Worm (Caenorhabditis elegans) whole organism, L4 larva: ENCODE results near the gene srbc-71.
A peak's percentile ranks its signal among the peaks of the same experiment; 100 is the strongest.

Experiments used
- D1046.2 ChIP-seq: fragments of 200-800 bp; sonication (Bioruptor generic); IDR thresholded peaks from 2 replicates; pipeline ENCODE4 v1.3.6; 2022; ENCODE audit warnings: missing genetic modification characterization, missing compliant biosample characterization
- F37D6.2 ChIP-seq: sonication (generic microtip); optimal IDR thresholded peaks from 2 replicates; lab custom pipeline; 2016; ENCODE audit warnings: mild to moderate bottlenecking, missing genetic modification characterization, missing compliant biosample characterization
- F44E2.7 ChIP-seq: fragments of 200-800 bp; sonication (Bioruptor generic); IDR thresholded peaks from 2 replicates; pipeline ENCODE4 v2.1.2; 2022; ENCODE audit warnings: missing genetic modification characterization, missing compliant biosample characterization
- R02D3.7 ChIP-seq: fragments of 150-350 bp; sonication (generic microtip); optimal IDR thresholded peaks from 3 replicates; lab custom pipeline; 2014; ENCODE audit warnings: missing biosample characterization, missing genetic modification characterization
- Y105C5A.15 ChIP-seq: fragments of 200-800 bp; sonication (Bioruptor generic); IDR thresholded peaks from 2 replicates; pipeline ENCODE4 v1.3.6; 2022; ENCODE audit warnings: missing genetic modification characterization, missing compliant biosample characterization
- Y48G9A.11 ChIP-seq: fragments of 200-800 bp; sonication (Bioruptor generic); IDR thresholded peaks from 2 replicates; pipeline ENCODE4 v1.3.6; 2022; ENCODE audit warnings: missing genetic modification reagents, missing genetic modification characterization, missing compliant biosample characterization
- ZK546.5 ChIP-seq, 2 experiments: sonication (generic microtip); optimal IDR thresholded peaks; 2 replicates each; lab custom pipeline; 2017; ENCODE audit warnings: missing biosample characterization in 2 of 2, missing genetic modification characterization in 2 of 2
- aha-1 ChIP-seq: fragments of 150-350 bp; peaks from one replicate; lab custom pipeline; 2014; ENCODE audit warnings: missing biosample characterization, missing genetic modification characterization
- attf-4 ChIP-seq: sonication (generic microtip); optimal IDR thresholded peaks from 3 replicates; lab custom pipeline; 2017; ENCODE audit warnings: missing biosample characterization, missing genetic modification characterization
- ceh-44 ChIP-seq: fragments of 200-800 bp; sonication (Bioruptor generic); IDR thresholded peaks from 2 replicates; pipeline ENCODE4 v1.3.6; 2022; ENCODE audit warnings: missing genetic modification reagents, missing genetic modification characterization, missing compliant biosample characterization
- ceh-62 ChIP-seq: sonication (generic microtip); optimal IDR thresholded peaks from 2 replicates; lab custom pipeline; 2017; ENCODE audit warnings: missing biosample characterization, missing genetic modification characterization
- daf-8 ChIP-seq: fragments of 200-800 bp; sonication (Bioruptor generic); IDR thresholded peaks from 2 replicates; pipeline ENCODE4 v1.3.6; 2022; ENCODE audit warnings: missing genetic modification characterization, missing compliant biosample characterization
- dmd-6 ChIP-seq: fragments of 200-800 bp; sonication (Bioruptor generic); IDR thresholded peaks from 2 replicates; pipeline ENCODE4 v1.3.6; 2022; ENCODE audit warnings: missing genetic modification reagents, missing genetic modification characterization, missing compliant biosample characterization
- dmd-8 ChIP-seq: fragments of 200-800 bp; sonication (Bioruptor generic); IDR thresholded peaks from 2 replicates; pipeline ENCODE4 v1.3.6; 2022; ENCODE audit warnings: missing genetic modification characterization, missing compliant biosample characterization
- dmd-9 ChIP-seq: fragments of 200-800 bp; sonication (Bioruptor generic); IDR thresholded peaks from 2 replicates; pipeline ENCODE4 v1.3.6; 2022; ENCODE audit warnings: missing genetic modification reagents, missing genetic modification characterization, missing compliant biosample characterization
- dpl-1 ChIP-seq: fragments of 150-350 bp; optimal IDR thresholded peaks from 2 replicates; lab custom pipeline; 2014; ENCODE audit warnings: missing biosample characterization, missing genetic modification reagents, missing genetic modification characterization
- dve-1 ChIP-seq: sonication (generic microtip); optimal IDR thresholded peaks from 2 replicates; lab custom pipeline; 2017; ENCODE audit warnings: antibody characterized with exemption, mild to moderate bottlenecking, missing genetic modification characterization, missing compliant biosample characterization; ENCODE audit not compliant: insufficient read depth
- egl-43 ChIP-seq: fragments of 200-800 bp; sonication (Bioruptor generic); IDR thresholded peaks from 2 replicates; pipeline ENCODE4 v1.3.6; 2022; ENCODE audit warnings: missing genetic modification reagents, missing genetic modification characterization, missing compliant biosample characterization
- fkh-10 ChIP-seq: fragments of 150-350 bp; optimal IDR thresholded peaks from 2 replicates; lab custom pipeline; 2014; ENCODE audit warnings: missing biosample characterization, missing genetic modification reagents, missing genetic modification characterization
- fos-1 ChIP-seq: fragments of 150-350 bp; optimal IDR thresholded peaks from 2 replicates; lab custom pipeline; 2014; ENCODE audit warnings: missing biosample characterization, missing genetic modification characterization
- hif-1 ChIP-seq, 2 experiments: sonication (generic microtip); optimal IDR thresholded peaks; 2 replicates each; lab custom pipeline; 2016 to 2017; ENCODE audit warnings: missing compliant biosample characterization in 2 of 2, missing genetic modification characterization in 2 of 2, missing genetic modification reagents in 2 of 2, missing genotype in 2 of 2, mild to moderate bottlenecking in 1 of 2
- lim-7 ChIP-seq: fragments of 200-800 bp; sonication (Bioruptor generic); IDR thresholded peaks from 2 replicates; pipeline ENCODE4 v1.3.6; 2022; ENCODE audit warnings: missing genetic modification characterization, missing compliant biosample characterization
- lin-1 ChIP-seq: fragments of 200-800 bp; sonication (Bioruptor generic); IDR thresholded peaks from 2 replicates; pipeline ENCODE4 v1.3.6; 2022; ENCODE audit warnings: missing genetic modification reagents, missing genetic modification characterization, missing compliant biosample characterization
- lin-13 ChIP-seq: fragments of 150-350 bp; optimal IDR thresholded peaks from 2 replicates; lab custom pipeline; 2014; ENCODE audit warnings: missing biosample characterization, missing genetic modification reagents, missing genetic modification characterization
- lin-15B ChIP-seq: fragments of 150-350 bp; sonication (generic microtip); optimal IDR thresholded peaks from 3 replicates; lab custom pipeline; 2014; ENCODE audit warnings: missing biosample characterization, missing genetic modification characterization
- lin-38 ChIP-seq: fragments of 200-800 bp; sonication (Bioruptor generic); IDR thresholded peaks from 2 replicates; pipeline ENCODE4 v1.3.6; 2022; ENCODE audit warnings: missing genetic modification reagents, missing genetic modification characterization, missing compliant biosample characterization
- lir-3 ChIP-seq: sonication (generic microtip); optimal IDR thresholded peaks from 2 replicates; lab custom pipeline; 2016; ENCODE audit warnings: mild to moderate bottlenecking, missing genetic modification characterization, missing compliant biosample characterization
- lsy-2 ChIP-seq, 2 experiments: fragments of 150-350 bp in 1 of 2; sonication (generic microtip) in 1 of 2; optimal IDR thresholded peaks; 2 replicates each; lab custom pipeline; 2014 to 2017; ENCODE audit warnings: missing biosample characterization in 2 of 2, missing genetic modification characterization in 2 of 2
- madf-9 ChIP-seq: fragments of 200-800 bp; sonication (Bioruptor generic); conservative IDR thresholded peaks from 2 replicates; pipeline ENCODE4 v1.3.6; 2022; ENCODE audit warnings: missing genetic modification reagents, missing genetic modification characterization, missing compliant biosample characterization
- mep-1 ChIP-seq: fragments of 150-350 bp; sonication (generic microtip); optimal IDR thresholded peaks from 3 replicates; lab custom pipeline; 2014; ENCODE audit warnings: missing biosample characterization, missing genetic modification characterization
- mxl-2 ChIP-seq: fragments of 200-800 bp; sonication (Bioruptor generic); conservative IDR thresholded peaks from 2 replicates; pipeline ENCODE4 v1.3.6; 2022; ENCODE audit warnings: missing genetic modification reagents, missing genetic modification characterization, missing compliant biosample characterization
- mxl-3 ChIP-seq: fragments of 200-800 bp; sonication (Bioruptor generic); optimal IDR thresholded peaks from 2 replicates; lab custom pipeline; 2018; ENCODE audit warnings: mild to moderate bottlenecking, missing genetic modification characterization, missing compliant biosample characterization
- nhr-102 ChIP-seq: sonication (generic microtip); optimal IDR thresholded peaks from 2 replicates; lab custom pipeline; 2016; ENCODE audit warnings: mild to moderate bottlenecking, missing genetic modification characterization, moderate library complexity, missing compliant biosample characterization
- nhr-11 ChIP-seq: fragments of 150-350 bp; optimal IDR thresholded peaks from 2 replicates; lab custom pipeline; 2014; ENCODE audit warnings: missing biosample characterization, missing genetic modification characterization
- nhr-111 ChIP-seq: fragments of 200-800 bp; sonication (Bioruptor generic); optimal IDR thresholded peaks from 2 replicates; lab custom pipeline; 2018; ENCODE audit warnings: mild to moderate bottlenecking, missing genetic modification characterization, missing compliant biosample characterization
- nhr-28 ChIP-seq: fragments of 150-350 bp; optimal IDR thresholded peaks from 2 replicates; lab custom pipeline; 2014; ENCODE audit warnings: missing biosample characterization, missing genetic modification characterization
- nhr-41 ChIP-seq: fragments of 200-800 bp; sonication (Bioruptor generic); IDR thresholded peaks from 2 replicates; pipeline ENCODE4 v1.3.6; 2022; ENCODE audit warnings: missing genetic modification reagents, missing genetic modification characterization, missing compliant biosample characterization
- nhr-48 ChIP-seq: sonication (generic microtip); optimal IDR thresholded peaks from 2 replicates; lab custom pipeline; 2016; ENCODE audit warnings: mild to moderate bottlenecking, missing genetic modification characterization, missing compliant biosample characterization
- nhr-76 ChIP-seq: fragments of 150-350 bp; optimal IDR thresholded peaks from 2 replicates; lab custom pipeline; 2014; ENCODE audit warnings: missing biosample characterization, missing genetic modification characterization
- nhr-77 ChIP-seq: fragments of 150-350 bp; optimal IDR thresholded peaks from 2 replicates; lab custom pipeline; 2014; ENCODE audit warnings: missing biosample characterization, missing genetic modification characterization
- pha-4 ChIP-seq, 2 experiments: fragments of 150-350 bp in 1 of 2; fragments of 200-800 bp in 1 of 2; sonication (Bioruptor generic) in 1 of 2; IDR thresholded peaks in 1 of 2; optimal IDR thresholded peaks in 1 of 2; 2 replicates each; pipeline versions ENCODE4 v1.3.6 to Lab custom; 2014 to 2022; ENCODE audit warnings: missing genetic modification characterization in 2 of 2, missing genetic modification reagents in 2 of 2, missing biosample characterization in 1 of 2, missing compliant biosample characterization in 1 of 2
- saeg-2 ChIP-seq: fragments of 200-800 bp; sonication (Bioruptor generic); IDR thresholded peaks from 2 replicates; pipeline ENCODE4 v1.3.6; 2022; ENCODE audit warnings: missing genetic modification reagents, missing genetic modification characterization, missing compliant biosample characterization
- sdz-12 ChIP-seq: fragments of 200-800 bp; sonication (Bioruptor generic); optimal IDR thresholded peaks from 2 replicates; lab custom pipeline; 2018; ENCODE audit warnings: mild to moderate bottlenecking, missing genetic modification characterization, missing compliant biosample characterization
- spr-1 ChIP-seq: sonication (generic microtip); optimal IDR thresholded peaks from 2 replicates; lab custom pipeline; 2016; ENCODE audit warnings: mild to moderate bottlenecking, missing genetic modification characterization, missing compliant biosample characterization
- spr-3 ChIP-seq: fragments of 200-800 bp; sonication (Bioruptor generic); optimal IDR thresholded peaks from 2 replicates; lab custom pipeline; 2018; ENCODE audit warnings: mild to moderate bottlenecking, missing genetic modification characterization, missing compliant biosample characterization
- tag-97 ChIP-seq: fragments of 200-800 bp; sonication (Bioruptor generic); IDR thresholded peaks from 2 replicates; pipeline ENCODE4 v1.3.6; 2022; ENCODE audit warnings: missing genetic modification characterization, missing compliant biosample characterization
- tra-1 ChIP-seq: fragments of 200-800 bp; sonication (Bioruptor generic); IDR thresholded peaks from 2 replicates; pipeline ENCODE4 v1.3.6; 2022; ENCODE audit warnings: missing genetic modification reagents, missing genetic modification characterization, missing compliant biosample characterization
- unc-130 ChIP-seq: sonication (generic microtip); optimal IDR thresholded peaks from 2 replicates; lab custom pipeline; 2016; ENCODE audit warnings: missing genetic modification reagents, missing genetic modification characterization, missing compliant biosample characterization
- zfp-2 ChIP-seq: sonication (generic microtip); optimal IDR thresholded peaks from 2 replicates; lab custom pipeline; 2016; ENCODE audit warnings: mild to moderate bottlenecking, missing genetic modification characterization, missing compliant biosample characterization
- zip-2 ChIP-seq: fragments of 150-350 bp; optimal IDR thresholded peaks from 2 replicates; lab custom pipeline; 2014; ENCODE audit warnings: missing biosample characterization, missing genetic modification characterization
- ztf-11 ChIP-seq: fragments of 150-350 bp; optimal IDR thresholded peaks from 2 replicates; lab custom pipeline; 2014; ENCODE audit warnings: missing biosample characterization, missing genetic modification characterization

The srbc-71 gene

ce11 chrIV:4216099-4216894 lies 9.5 kb downstream of the srbc-71 start (continued):
- TF ChIP-seq tag-97 (GFP tag; lab: Robert Waterston, UW) (no peak), Y105C5A.15 (GFP tag; lab: Robert Waterston, UW) (no peak), daf-8 (GFP tag; lab: Robert Waterston, UW) (no peak), ZK546.5 (tag; optimal IDR thresholded peaks at IDR 0.05; lab: Kevin White, UChicago) (no peak), pha-4 (GFP tag; IDR thresholded peaks at IDR 0.05; lab: Robert Waterston, UW) (no peak), pha-4 (tag; optimal IDR thresholded peaks at IDR 0.05; lab: Kevin White, UChicago) (no peak), fos-1 (tag; lab: Kevin White, UChicago) (no peak), dmd-6 (GFP tag; lab: Robert Waterston, UW) (peak; percentile 20), spr-1 (tag; lab: Kevin White, UChicago) (no peak), mxl-3 (GFP tag; lab: Kevin White, UChicago) (peak; percentile 22), lsy-2 (tag; optimal IDR thresholded peaks at IDR 0.05; lab: Kevin White, UChicago) (no peak), D1046.2 (GFP tag; lab: Robert Waterston, UW) (no peak), tra-1 (GFP tag; lab: Robert Waterston, UW) (no peak), aha-1 (tag; lab: Kevin White, UChicago) (peak; percentile 98), ceh-62 (no peak), mep-1 (tag; lab: Kevin White, UChicago) (peak; percentile 29), nhr-11 (tag; lab: Kevin White, UChicago) (no peak), lin-1 (no peak), fkh-10 (GFP tag; lab: Kevin White, UChicago) (no peak), ztf-11 (tag; lab: Kevin White, UChicago) (no peak), sdz-12 (no peak), hif-1 (tag; optimal IDR thresholded peaks at IDR 0.05; lab: Kevin White, UChicago) (peak; percentile 55 to 71), saeg-2 (GFP tag; lab: Robert Waterston, UW) (no peak), lim-7 (no peak), madf-9 (GFP tag; lab: Robert Waterston, UW) (no peak), lin-15B (tag; lab: Kevin White, UChicago) (no peak), Y48G9A.11 (GFP tag; lab: Robert Waterston, UW) (no peak), ceh-44 (GFP tag; lab: Robert Waterston, UW) (no peak), lir-3 (tag; lab: Kevin White, UChicago) (no peak), unc-130 (no peak), mxl-2 (GFP tag; lab: Robert Waterston, UW) (no peak), nhr-111 (GFP tag; lab: Kevin White, UChicago) (no peak), dmd-8 (GFP tag; lab: Robert Waterston, UW) (no peak), nhr-28 (tag; lab: Kevin White, UChicago) (peak; percentile 86), nhr-102 (tag; lab: Kevin White, UChicago) (no peak), lin-38 (GFP tag; lab: Robert Waterston, UW) (no peak), dmd-9 (GFP tag; lab: Robert Waterston, UW) (no peak), nhr-48 (tag; lab: Kevin White, UChicago) (peak; percentile 47), nhr-76 (tag; lab: Kevin White, UChicago) (no peak), dpl-1 (GFP tag; lab: Kevin White, UChicago) (no peak), zfp-2 (tag; lab: Kevin White, UChicago) (no peak), R02D3.7 (tag; lab: Kevin White, UChicago) (no peak), egl-43 (GFP tag; lab: Robert Waterston, UW) (no peak), nhr-77 (no peak), spr-3 (no peak), attf-4 (tag; lab: Kevin White, UChicago) (no peak), lin-13 (no peak), F44E2.7 (GFP tag; lab: Robert Waterston, UW) (0 out of 2 replicates have a peak, but pooled peaks have one; percentile 4), zip-2 (tag; lab: Kevin White, UChicago) (no peak), F37D6.2 (no peak), nhr-41 (GFP tag; lab: Robert Waterston, UW) (no peak), dve-1 (tag; lab: Kevin White, UChicago) (peak; percentile 47)
